Fruit fly (Drosophila melanogaster): ENCODE results near the gene CG6980.
A peak's percentile ranks its signal among the peaks of the same experiment; 100 is the strongest.

The CG6980 gene

dm6 chr3R:24816993-24817854 lies 9.8 kb downstream of the CG6980 start, which contains the start of the genes CG5808 and Saf-B (continued):
- no peak for TF ChIP-seq schlank (tag; optimal IDR thresholded peaks at IDR 0.05)
- TF ChIP-seq CG8924 (tag; optimal IDR thresholded peaks at IDR 0.05) = peak; percentile 70
- no peak for TF ChIP-seq peb (GFP tag; IDR thresholded peaks at IDR 0.05)
- TF ChIP-seq Hey (tag; optimal IDR thresholded peaks at IDR 0.05) = no peak
- TF ChIP-seq bcd (GFP tag; optimal IDR thresholded peaks at IDR 0.05) = peak; percentile 23
- TF ChIP-seq Meics (GFP tag; optimal IDR thresholded peaks at IDR 0.05) = no peak
- no peak for TF ChIP-seq sqz (GFP tag; optimal IDR thresholded peaks at IDR 0.05)
- TF ChIP-seq Fer2 (tag; optimal IDR thresholded peaks at IDR 0.05) = no peak
- no peak for TF ChIP-seq CG10462 (GFP tag; optimal IDR thresholded peaks at IDR 0.05)
- peak; percentile 33; the same call in 1 of the 2 replicates for TF ChIP-seq esg (GFP tag; conservative IDR thresholded peaks at IDR 0.05)
- no peak for TF ChIP-seq CG2889 (GFP tag; IDR thresholded peaks at IDR 0.05)
- TF ChIP-seq CG11560 (tag; IDR thresholded peaks at IDR 0.05) = peak; percentile 92
- TF ChIP-seq insv (GFP tag; optimal IDR thresholded peaks at IDR 0.05) = no peak
- TF ChIP-seq pho (GFP tag; optimal IDR thresholded peaks at IDR 0.05) = peak; percentile 7
- no peak for TF ChIP-seq CG3838 (GFP tag; optimal IDR thresholded peaks at IDR 0.05)
- TF ChIP-seq seq (GFP tag; IDR thresholded peaks at IDR 0.05) = no peak; the same call in 1 of the 2 replicates
- TF ChIP-seq Eip74EF (GFP tag; optimal IDR thresholded peaks at IDR 0.05) = no peak
- TF ChIP-seq odd (GFP tag; optimal IDR thresholded peaks at IDR 0.05) = no peak
- peak; percentile 54 for TF ChIP-seq kay (GFP tag; optimal IDR thresholded peaks at IDR 0.05)
- no peak for TF ChIP-seq Antp (GFP tag; optimal IDR thresholded peaks at IDR 0.05)
- no peak for TF ChIP-seq Dip3 (GFP tag; optimal IDR thresholded peaks at IDR 0.05)
- TF ChIP-seq CG14860 (GFP tag; IDR thresholded peaks at IDR 0.05; ENCODE audit: partially characterized antibody) = peak; percentile 92
- TF ChIP-seq corto (GFP tag; optimal IDR thresholded peaks at IDR 0.05) = no peak
- no peak for TF ChIP-seq CG13123 (GFP tag; optimal IDR thresholded peaks at IDR 0.05)
- TF ChIP-seq HLH54F (GFP tag; optimal IDR thresholded peaks at IDR 0.05) = no peak
- TF ChIP-seq slou (GFP tag; optimal IDR thresholded peaks at IDR 0.05) = no peak
- no peak for TF ChIP-seq CG5180 (GFP tag; optimal IDR thresholded peaks at IDR 0.05)
- TF ChIP-seq repo (GFP tag; optimal IDR thresholded peaks at IDR 0.05) = no peak
- TF ChIP-seq CG10431 (GFP tag; optimal IDR thresholded peaks at IDR 0.05) = no peak
- TF ChIP-seq lmd (GFP tag; IDR thresholded peaks at IDR 0.05) = peak; percentile 57
- no peak for TF ChIP-seq nau (GFP tag; optimal IDR thresholded peaks at IDR 0.05)
- no peak for TF ChIP-seq H15 (GFP tag; IDR thresholded peaks at IDR 0.05)
- no peak for TF ChIP-seq Rx (GFP tag; IDR thresholded peaks at IDR 0.05)
- TF ChIP-seq CG1529 (GFP tag; optimal IDR thresholded peaks at IDR 0.05) = no peak
- TF ChIP-seq CG11504 (tag; optimal IDR thresholded peaks at IDR 0.05) = no peak
- TF ChIP-seq ken (GFP tag; IDR thresholded peaks at IDR 0.05) = no peak
- TF ChIP-seq Dref (GFP tag; IDR thresholded peaks at IDR 0.05) = peak; percentile 82
- TF ChIP-seq CG15601 (tag; optimal IDR thresholded peaks at IDR 0.05) = no peak
- TF ChIP-seq fd64A (GFP tag; optimal IDR thresholded peaks at IDR 0.05) = no peak
- no peak for TF ChIP-seq CG17186 (GFP tag; optimal IDR thresholded peaks at IDR 0.05)
- TF ChIP-seq sisA (GFP tag; IDR thresholded peaks at IDR 0.05) = 0 out of 2 replicates have a peak, but pooled peaks have one; percentile 12
- peak; percentile 36 for TF ChIP-seq sens (GFP tag)
- TF ChIP-seq CG7963 (GFP tag; IDR thresholded peaks at IDR 0.05; ENCODE audit: partially characterized antibody) = peak; percentile 81
- TF ChIP-seq mld (GFP tag; IDR thresholded peaks at IDR 0.05; ENCODE audit: partially characterized antibody) = peak; percentile 50; the same call in 2 of the 3 replicates
- no peak for TF ChIP-seq sens-2 (GFP tag; IDR thresholded peaks at IDR 0.05)
- TF ChIP-seq sob (GFP tag; IDR thresholded peaks at IDR 0.05) = peak; percentile 33; the same call in 1 of the 2 replicates
- peak; percentile 38 for TF ChIP-seq Hsf (GFP tag; optimal IDR thresholded peaks at IDR 0.05)
- TF ChIP-seq CG43689 (GFP tag; IDR thresholded peaks at IDR 0.05) = no peak
- TF ChIP-seq sr (GFP tag; IDR thresholded peaks at IDR 0.05) = no peak
- no peak for TF ChIP-seq cg (GFP tag; optimal IDR thresholded peaks at IDR 0.05)

Data from whole organism, embryonic.